Worm (Caenorhabditis elegans) whole organism, mixed stage, embryonic: Measurements from ENCODE around the gene nhr-28.

Experiments used
- M03D4.4 ChIP-seq: sonication (generic microtip); optimal IDR thresholded peaks from 2 replicates; lab custom pipeline; 2017; ENCODE audit warnings: mild to moderate bottlenecking, missing genetic modification characterization, missing compliant biosample characterization
- bed-3 ChIP-seq: fragments of 200-800 bp; sonication (Bioruptor generic); optimal IDR thresholded peaks from 3 replicates; lab custom pipeline; 2018; ENCODE audit warnings: mild to moderate bottlenecking, missing genetic modification characterization, moderate library complexity, missing compliant biosample characterization
- blmp-1 ChIP-seq: fragments of 150-350 bp; optimal IDR thresholded peaks from 2 replicates; lab custom pipeline; 2014; ENCODE audit warnings: missing biosample characterization, missing genetic modification characterization
- ceh-39 ChIP-seq: fragments of 150-350 bp; optimal IDR thresholded peaks from 2 replicates; lab custom pipeline; 2014; ENCODE audit warnings: missing biosample characterization, missing genetic modification characterization
- ceh-43 ChIP-seq: fragments of 200-800 bp; sonication (Bioruptor generic); optimal IDR thresholded peaks from 2 replicates; lab custom pipeline; 2018; ENCODE audit warnings: mild to moderate bottlenecking, missing genetic modification characterization, moderate library complexity, missing compliant biosample characterization
- ceh-83 ChIP-seq: fragments of 200-800 bp; sonication (Bioruptor generic); optimal IDR thresholded peaks from 2 replicates; lab custom pipeline; 2018; ENCODE audit warnings: mild to moderate bottlenecking, missing genetic modification characterization, missing compliant biosample characterization
- ces-1 ChIP-seq: fragments of 150-350 bp; optimal IDR thresholded peaks from 2 replicates; lab custom pipeline; 2014; ENCODE audit warnings: missing biosample characterization, missing genetic modification reagents, missing genetic modification characterization
- cnd-1 ChIP-seq: fragments of 200-800 bp; sonication (Bioruptor generic); optimal IDR thresholded peaks from 2 replicates; lab custom pipeline; 2018; ENCODE audit warnings: mild to moderate bottlenecking, missing genetic modification characterization, missing compliant biosample characterization
- drap-1 ChIP-seq: fragments of 200-800 bp; sonication (Bioruptor generic); optimal IDR thresholded peaks from 3 replicates; lab custom pipeline; 2018; ENCODE audit warnings: mild to moderate bottlenecking, missing genetic modification characterization, missing compliant biosample characterization
- elt-1 ChIP-seq: sonication (generic microtip); optimal IDR thresholded peaks from 2 replicates; lab custom pipeline; 2017; ENCODE audit warnings: missing genetic modification characterization, mild to moderate bottlenecking, missing compliant biosample characterization, antibody characterized with exemption, moderate library complexity, borderline replicate concordance; ENCODE audit not compliant: insufficient read depth
- elt-3 ChIP-seq: fragments of 150-350 bp; optimal IDR thresholded peaks from 2 replicates; lab custom pipeline; 2014; ENCODE audit warnings: missing biosample characterization, missing genetic modification characterization
- flh-1 ChIP-seq: fragments of 200-800 bp; sonication (Bioruptor generic); optimal IDR thresholded peaks from 2 replicates; lab custom pipeline; 2018; ENCODE audit warnings: mild to moderate bottlenecking, missing genetic modification characterization, moderate library complexity, missing compliant biosample characterization
- ham-2 ChIP-seq: fragments of 200-800 bp; sonication (Bioruptor generic); optimal IDR thresholded peaks from 2 replicates; lab custom pipeline; 2018; ENCODE audit warnings: mild to moderate bottlenecking, missing genetic modification characterization, missing compliant biosample characterization
- hlh-1 ChIP-seq: fragments of 150-350 bp; optimal IDR thresholded peaks from 2 replicates; lab custom pipeline; 2014; ENCODE audit warnings: missing biosample characterization, missing genetic modification reagents, missing genetic modification characterization
- lin-13 ChIP-seq: fragments of 150-350 bp; optimal IDR thresholded peaks from 2 replicates; lab custom pipeline; 2014; ENCODE audit warnings: missing biosample characterization, missing genetic modification characterization
- lin-32 ChIP-seq: fragments of 200-800 bp; sonication (Bioruptor generic); optimal IDR thresholded peaks from 2 replicates; lab custom pipeline; 2018; ENCODE audit warnings: mild to moderate bottlenecking, missing genetic modification characterization, missing compliant biosample characterization
- lsy-2 ChIP-seq: fragments of 150-350 bp; optimal IDR thresholded peaks from 2 replicates; lab custom pipeline; 2014; ENCODE audit warnings: missing biosample characterization, missing genetic modification characterization
- mab-5 ChIP-seq: fragments of 150-350 bp; optimal IDR thresholded peaks from 2 replicates; lab custom pipeline; 2014; ENCODE audit warnings: missing biosample characterization, missing genetic modification characterization
- mep-1 ChIP-seq: fragments of 150-350 bp; optimal IDR thresholded peaks from 2 replicates; lab custom pipeline; 2017; ENCODE audit warnings: missing biosample characterization, missing genetic modification reagents, missing genetic modification characterization, inconsistent platforms
- mls-2 ChIP-seq: sonication (generic microtip); optimal IDR thresholded peaks from 2 replicates; lab custom pipeline; 2016; ENCODE audit warnings: mild to moderate bottlenecking, missing genetic modification characterization, moderate library complexity, missing compliant biosample characterization
- nhr-12 ChIP-seq: fragments of 150-350 bp; optimal IDR thresholded peaks from 2 replicates; lab custom pipeline; 2014; ENCODE audit warnings: missing biosample characterization, missing genetic modification characterization
- nhr-237 ChIP-seq: fragments of 150-350 bp; optimal IDR thresholded peaks from 2 replicates; lab custom pipeline; 2014; ENCODE audit warnings: missing biosample characterization, missing genetic modification characterization
- nhr-28 ChIP-seq: fragments of 150-350 bp; optimal IDR thresholded peaks from 2 replicates; lab custom pipeline; 2014; ENCODE audit warnings: missing biosample characterization, missing genetic modification characterization
- nhr-76 ChIP-seq: sonication (generic microtip); optimal IDR thresholded peaks from 2 replicates; lab custom pipeline; 2017; ENCODE audit warnings: missing biosample characterization, missing genetic modification characterization
- pha-4 ChIP-seq: fragments of 150-350 bp; optimal IDR thresholded peaks from 2 replicates; lab custom pipeline; 2018; ENCODE audit warnings: missing biosample characterization, missing genetic modification reagents, missing genetic modification characterization
- sem-2 ChIP-seq: fragments of 200-800 bp; sonication (Bioruptor generic); optimal IDR thresholded peaks from 2 replicates; lab custom pipeline; 2018; ENCODE audit warnings: mild to moderate bottlenecking, missing genetic modification characterization, missing compliant biosample characterization
- snpc-4 ChIP-seq: fragments of 150-350 bp; optimal IDR thresholded peaks from 2 replicates; lab custom pipeline; 2014; ENCODE audit warnings: missing biosample characterization, missing genetic modification characterization
- sptf-1 ChIP-seq: sonication (generic microtip); optimal IDR thresholded peaks from 2 replicates; lab custom pipeline; 2017; ENCODE audit warnings: mild to moderate bottlenecking, missing genetic modification characterization, moderate library complexity, missing compliant biosample characterization
- unc-120 ChIP-seq: sonication (generic microtip); optimal IDR thresholded peaks from 2 replicates; lab custom pipeline; 2017; ENCODE audit warnings: missing genetic modification characterization, missing compliant biosample characterization; ENCODE audit not compliant: poor library complexity, severe bottlenecking
- unc-39 ChIP-seq: fragments of 150-350 bp; optimal IDR thresholded peaks from 2 replicates; lab custom pipeline; 2014; ENCODE audit warnings: missing biosample characterization, missing genetic modification characterization
- unc-62 ChIP-seq: fragments of 150-350 bp; optimal IDR thresholded peaks from 2 replicates; lab custom pipeline; 2014; ENCODE audit warnings: missing biosample characterization, missing genetic modification reagents, missing genetic modification characterization
- zip-8 ChIP-seq: fragments of 150-350 bp; optimal IDR thresholded peaks from 2 replicates; lab custom pipeline; 2014; ENCODE audit warnings: missing biosample characterization, missing genetic modification characterization
- ztf-11 ChIP-seq: fragments of 150-350 bp; optimal IDR thresholded peaks from 2 replicates; lab custom pipeline; 2014; ENCODE audit warnings: missing biosample characterization, missing genetic modification characterization

Gene nhr-28

DNA sequence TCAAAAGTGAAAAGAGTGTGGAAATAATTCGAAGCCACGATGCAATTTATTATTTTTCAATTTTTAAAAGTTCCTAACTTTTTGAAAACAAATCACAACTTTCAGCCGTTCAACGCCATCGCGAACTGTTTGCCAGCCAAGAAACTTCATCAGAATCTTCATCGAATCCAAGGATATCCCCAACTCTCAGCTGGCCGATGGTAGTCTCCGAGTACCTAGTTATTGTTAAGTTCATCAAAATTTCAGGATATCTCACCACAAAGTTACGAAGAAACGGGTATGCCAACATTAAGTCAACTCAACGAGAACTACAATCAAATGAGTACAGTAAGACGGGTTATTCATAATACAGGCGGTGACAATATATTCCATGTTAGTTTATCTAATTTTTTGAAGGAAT lies 1.6 kb downstream of the nhr-28 start:
- TF ChIP-seq unc-39 (tag; lab: Kevin White, UChicago) (no peak), hlh-1 (tag; lab: Kevin White, UChicago) (no peak), ceh-83 (GFP tag; lab: Kevin White, UChicago) (no peak), drap-1 (GFP tag; lab: Kevin White, UChicago) (no peak), unc-62 (no peak), M03D4.4 (tag; lab: Kevin White, UChicago) (no peak), ceh-43 (GFP tag; lab: Kevin White, UChicago) (no peak), ces-1 (GFP tag; lab: Kevin White, UChicago) (no peak), pha-4 (no peak), cnd-1 (tag; lab: Kevin White, UChicago) (no peak), elt-3 (no peak), ham-2 (GFP tag; lab: Kevin White, UChicago) (no peak), lin-32 (GFP tag; lab: Kevin White, UChicago) (no peak), nhr-28 (no peak), nhr-237 (no peak), mep-1 (no peak), snpc-4 (tag; lab: Kevin White, UChicago) (no peak), nhr-12 (no peak)
- TF ChIP-seq, all 35 proteins: peak for 0

DNA sequence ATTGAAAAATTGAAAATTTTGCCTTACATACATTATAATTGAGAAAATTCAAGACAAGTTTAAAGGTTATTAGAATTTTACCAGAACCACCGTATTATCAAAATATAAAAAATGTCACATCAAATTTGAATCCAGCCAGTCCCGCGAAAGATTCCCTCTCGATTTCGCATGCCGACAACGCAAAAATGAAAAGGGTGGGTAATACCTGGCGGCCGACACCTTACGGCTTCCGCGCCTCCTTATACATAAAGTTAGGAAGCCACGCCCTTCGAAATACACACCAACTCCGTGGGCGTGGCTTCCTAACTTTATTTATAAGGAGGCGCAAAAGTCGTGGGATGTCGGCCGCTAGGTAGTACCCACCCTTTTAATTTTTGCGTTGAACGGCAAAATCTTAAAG lies 2.8 kb downstream of the nhr-28 start:
- TF ChIP-seq unc-39 (tag; lab: Kevin White, UChicago) (no peak), cnd-1 (tag; lab: Kevin White, UChicago) (no peak), snpc-4 (tag; lab: Kevin White, UChicago) (no peak), blmp-1 (tag; lab: Kevin White, UChicago) (no peak), bed-3 (no peak), unc-62 (no peak), nhr-12 (no peak), lin-13 (no peak), lin-32 (GFP tag; lab: Kevin White, UChicago) (no peak), elt-3 (no peak), unc-120 (tag; lab: Kevin White, UChicago) (no peak), elt-1 (tag; lab: Kevin White, UChicago) (no peak), mls-2 (tag; lab: Kevin White, UChicago) (no peak), nhr-28 (no peak)
- TF ChIP-seq, all 35 proteins: peak for 0

DNA sequence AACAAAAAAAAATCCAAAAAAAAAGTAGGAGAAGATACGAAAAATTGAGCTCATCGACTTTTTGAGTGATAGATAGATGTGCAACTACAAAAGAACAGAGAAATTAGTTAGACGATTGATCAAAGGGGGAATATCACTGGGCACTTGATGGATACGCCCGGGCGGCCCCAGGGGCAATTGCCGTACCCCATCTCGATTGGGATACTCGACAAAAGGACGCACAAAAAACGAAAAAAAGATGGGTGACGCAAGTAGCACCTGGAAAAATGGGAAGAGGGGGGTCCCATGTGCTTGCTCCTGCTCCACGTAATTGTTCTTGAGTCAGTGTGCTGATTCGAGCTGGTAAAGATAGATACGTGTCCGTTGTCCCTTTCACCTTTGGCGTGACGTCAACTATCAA lies 6.2 kb downstream of the nhr-28 start:
- TF ChIP-seq pha-4 (no peak), mep-1 (no peak), ztf-11 (no peak), nhr-76 (tag; lab: Kevin White, UChicago) (no peak), ham-2 (GFP tag; lab: Kevin White, UChicago) (no peak), drap-1 (GFP tag; lab: Kevin White, UChicago) (no peak), sptf-1 (tag; lab: Kevin White, UChicago) (no peak), nhr-28 (no peak), ceh-83 (GFP tag; lab: Kevin White, UChicago) (no peak), nhr-237 (no peak), ceh-39 (no peak), sem-2 (GFP tag; lab: Kevin White, UChicago) (no peak), ceh-43 (GFP tag; lab: Kevin White, UChicago) (no peak), unc-62 (no peak), bed-3 (no peak), flh-1 (no peak), mab-5 (no peak), lin-13 (no peak)

DNA sequence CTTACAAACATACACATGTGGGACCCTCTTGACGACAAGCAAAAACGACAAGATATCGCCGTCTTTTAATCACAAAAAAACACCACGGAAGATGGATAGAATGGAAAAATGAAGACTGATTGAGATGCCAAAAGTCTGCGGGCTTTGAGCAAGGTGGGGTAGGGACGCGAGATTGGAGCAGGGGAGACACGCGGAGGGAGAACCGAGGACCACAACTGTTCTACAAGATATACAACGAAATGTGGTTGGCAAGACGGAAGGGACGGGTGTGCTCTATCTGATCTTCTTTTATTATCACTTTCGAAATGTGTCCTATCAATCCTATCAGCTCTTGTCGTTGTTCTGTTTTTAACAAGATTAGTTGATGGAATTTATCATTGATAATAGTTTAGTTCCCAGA lies 8.9 kb downstream of the nhr-28 start:
- no peak for TF ChIP-seq zip-8 (tag; lab: Kevin White, UChicago)
- no peak for TF ChIP-seq lin-13
- TF ChIP-seq flh-1, result no peak
- TF ChIP-seq ztf-11, result no peak
- no peak for TF ChIP-seq nhr-237
- no peak for TF ChIP-seq mep-1
- no peak for TF ChIP-seq nhr-76 (tag; lab: Kevin White, UChicago)
- peak; percentile 63 for TF ChIP-seq hlh-1 (tag; lab: Kevin White, UChicago)

DNA sequence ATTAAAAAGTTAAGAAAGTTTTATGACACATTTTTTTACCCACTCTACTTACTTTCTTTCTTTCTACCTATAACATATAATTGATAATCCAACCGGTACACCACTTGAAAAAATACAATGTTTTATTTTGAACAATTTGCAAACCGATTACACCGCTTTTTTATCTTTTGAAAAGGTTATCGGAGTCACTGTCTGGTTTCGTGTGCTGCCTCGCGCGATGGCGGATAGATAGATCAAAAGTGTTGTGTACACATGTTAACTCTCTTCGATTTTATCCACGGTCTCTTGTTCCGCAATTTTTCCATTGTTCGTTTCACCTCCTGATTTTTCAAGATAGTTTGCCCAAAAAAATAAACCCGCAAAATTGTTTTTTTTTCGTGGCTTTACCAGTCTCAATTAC lies 11.7 kb downstream of the nhr-28 start:
- TF ChIP-seq lin-13 (no peak), ceh-83 (GFP tag; lab: Kevin White, UChicago) (no peak), cnd-1 (tag; lab: Kevin White, UChicago) (no peak), elt-3 (no peak), snpc-4 (tag; lab: Kevin White, UChicago) (no peak), flh-1 (no peak), lsy-2 (tag; lab: Kevin White, UChicago) (no peak)
